Fruit fly (Drosophila melanogaster) whole organism, pupa: Measurements from ENCODE around the gene Indy.

ENCODE experiments used
- CG12605 ChIP-seq: fragments of 200-800 bp; sonication (Bioruptor generic); IDR thresholded peaks from 2 replicates; pipeline ENCODE4 v1.3.6; 2022; ENCODE audit warnings: missing biosample characterization, missing genetic modification characterization
- CG13204 ChIP-seq: fragments of 200-800 bp; sonication (Bioruptor generic); optimal IDR thresholded peaks from 2 replicates; lab custom pipeline; 2018; ENCODE audit warnings: missing biosample characterization, mild to moderate bottlenecking, missing genetic modification characterization, moderate library complexity
- CG32121 ChIP-seq: fragments of 200-800 bp; sonication (Bioruptor generic); IDR thresholded peaks from 2 replicates; pipeline ENCODE4 v1.3.6; 2022; ENCODE audit warnings: missing biosample characterization, missing genetic modification characterization
- CG34367 ChIP-seq: fragments of 200-800 bp; sonication (Bioruptor generic); optimal IDR thresholded peaks from 2 replicates; lab custom pipeline; 2018; ENCODE audit warnings: missing biosample characterization, mild to moderate bottlenecking, missing genetic modification characterization
- CG8159 ChIP-seq: fragments of 200-800 bp; sonication (Bioruptor generic); optimal IDR thresholded peaks from 3 replicates; lab custom pipeline; 2018; ENCODE audit warnings: missing biosample characterization, mild to moderate bottlenecking, missing genetic modification characterization, moderate library complexity
- CG8301 ChIP-seq: fragments of 200-800 bp; sonication (Bioruptor generic); optimal IDR thresholded peaks from 2 replicates; lab custom pipeline; 2018; ENCODE audit warnings: missing biosample characterization, mild to moderate bottlenecking, missing genetic modification characterization
- CG9948 ChIP-seq: fragments of 200-800 bp; sonication (Bioruptor generic); optimal IDR thresholded peaks from 2 replicates; lab custom pipeline; 2018; ENCODE audit warnings: missing biosample characterization, mild to moderate bottlenecking, missing genetic modification characterization, moderate library complexity
- D1 ChIP-seq: fragments of 200-800 bp; sonication (Bioruptor generic); optimal IDR thresholded peaks from 2 replicates; lab custom pipeline; 2018; ENCODE audit warnings: missing biosample characterization, mild to moderate bottlenecking, missing genetic modification characterization, moderate library complexity
- Ets98B ChIP-seq: fragments of 200-800 bp; sonication (Bioruptor generic); IDR thresholded peaks from 2 replicates; pipeline ENCODE4 v1.3.6; 2022; ENCODE audit warnings: missing biosample characterization, missing genetic modification characterization
- Pif1A ChIP-seq: fragments of 200-800 bp; sonication (Bioruptor generic); optimal IDR thresholded peaks from 3 replicates; lab custom pipeline; 2016; ENCODE audit warnings: missing biosample characterization, missing genetic modification characterization
- Pif1B ChIP-seq: fragments of 200-800 bp; sonication (Bioruptor generic); optimal IDR thresholded peaks from 3 replicates; lab custom pipeline; 2016; ENCODE audit warnings: missing biosample characterization, missing genetic modification characterization
- Snoo ChIP-seq: fragments of 200-800 bp; sonication (Bioruptor generic); optimal IDR thresholded peaks from 3 replicates; lab custom pipeline; 2017; ENCODE audit warnings: missing biosample characterization, mild to moderate bottlenecking, missing genetic modification characterization, inconsistent platforms
- fd96Ca ChIP-seq: fragments of 200-800 bp; sonication (Bioruptor generic); IDR thresholded peaks from 3 replicates; pipeline ENCODE4 v1.3.6; 2022; ENCODE audit warnings: missing biosample characterization, missing genetic modification characterization

- TF ChIP-seq Ets98B (GFP tag; lab: Robert Waterston, UW) (no peak), CG32121 (no peak), Pif1A (GFP tag; lab: Kevin White, UChicago) (no peak), CG34367 (tag; lab: Kevin White, UChicago) (no peak), CG12605 (GFP tag; lab: Robert Waterston, UW) (no peak), D1 (no peak), CG8159 (tag; lab: Kevin White, UChicago) (no peak), CG8301 (no peak), CG13204 (GFP tag; lab: Kevin White, UChicago) (no peak), CG9948 (tag; lab: Kevin White, UChicago) (no peak), fd96Ca (no peak), Snoo (tag; lab: Kevin White, UChicago) (no peak), Pif1B (GFP tag; lab: Kevin White, UChicago) (no peak)
These were observed 13.9 kb downstream of the Indy start for dm6 chr3L:18832195-18832594.
